Worm (Caenorhabditis elegans) whole organism, L2 larva: ENCODE measurements around the gene C54D1.7.

Experiments
- Y55F3AM.14 ChIP-seq: fragments of 200-800 bp; sonication (Bioruptor generic); optimal IDR thresholded peaks from 2 replicates; lab custom pipeline; 2018; ENCODE audit warnings: mild to moderate bottlenecking, missing genetic modification characterization, missing compliant biosample characterization
- fos-1 ChIP-seq: fragments of 150-350 bp; optimal IDR thresholded peaks from 2 replicates; lab custom pipeline; 2014; ENCODE audit warnings: missing biosample characterization, missing genetic modification characterization
- lin-39 ChIP-seq: fragments of 150-350 bp; optimal IDR thresholded peaks from 2 replicates; lab custom pipeline; 2014; ENCODE audit warnings: missing biosample characterization, missing genetic modification reagents, missing genetic modification characterization
- nhr-11 ChIP-seq: fragments of 150-350 bp; optimal IDR thresholded peaks from 2 replicates; lab custom pipeline; 2014; ENCODE audit warnings: missing biosample characterization, missing genetic modification characterization
- nhr-237 ChIP-seq: fragments of 150-350 bp; optimal IDR thresholded peaks from 2 replicates; lab custom pipeline; 2014; ENCODE audit warnings: missing biosample characterization, missing genetic modification characterization
- snpc-4 ChIP-seq: fragments of 150-350 bp; optimal IDR thresholded peaks from 2 replicates; lab custom pipeline; 2014; ENCODE audit warnings: missing biosample characterization, missing genetic modification characterization
- unc-62 ChIP-seq: fragments of 150-350 bp; optimal IDR thresholded peaks from 2 replicates; lab custom pipeline; 2014; ENCODE audit warnings: missing biosample characterization, missing genetic modification reagents, missing genetic modification characterization
- zag-1 ChIP-seq: fragments of 150-350 bp; optimal IDR thresholded peaks from 2 replicates; lab custom pipeline; 2014; ENCODE audit warnings: missing biosample characterization, missing genetic modification characterization
- ztf-4 ChIP-seq: fragments of 150-350 bp; optimal IDR thresholded peaks from 2 replicates; lab custom pipeline; 2014; ENCODE audit warnings: missing biosample characterization, missing genetic modification characterization

ce11 chrX:7125178-7125577, 30.7 kb downstream of the C54D1.7 start:
- TF ChIP-seq nhr-11 (tag; lab: Kevin White, UChicago) = no peak
- TF ChIP-seq lin-39 (tag; lab: Kevin White, UChicago) = no peak
- TF ChIP-seq zag-1 = no peak
- no peak for TF ChIP-seq Y55F3AM.14 (GFP tag; lab: Kevin White, UChicago)
- no peak for TF ChIP-seq snpc-4
- TF ChIP-seq ztf-4 (tag; lab: Kevin White, UChicago) = no peak
- no peak for TF ChIP-seq unc-62 (GFP tag; lab: Kevin White, UChicago)
- TF ChIP-seq fos-1 = peak; percentile 62
- no peak for TF ChIP-seq nhr-237 (tag; lab: Kevin White, UChicago)
